Worm (Caenorhabditis elegans): ENCODE data around the gene C13F10.6.

DNA sequence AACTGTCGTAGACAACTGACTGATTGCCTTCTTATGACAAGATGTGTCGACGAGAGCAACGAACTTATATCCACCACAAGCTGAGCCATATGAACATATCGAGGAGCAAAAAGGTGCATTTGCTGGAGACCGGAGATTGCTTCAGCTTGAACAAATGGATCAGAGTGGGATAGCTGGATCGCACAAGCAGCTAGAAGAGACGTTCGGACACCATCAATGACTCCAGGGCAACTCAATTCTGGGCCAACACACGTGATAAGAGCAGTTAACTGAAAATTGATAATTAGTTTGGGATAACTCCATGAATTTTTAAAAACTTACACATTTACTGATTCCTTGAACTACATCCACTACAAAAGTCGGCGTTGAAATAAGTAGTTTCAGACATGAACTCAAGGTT, 11.8 kb downstream of the C13F10.6 start:
- TF ChIP-seq hmg-11 (tag; optimal IDR thresholded peaks at IDR 0.05) (no peak), ama-1 (optimal IDR thresholded peaks at IDR 0.05) (no peak), nhr-11 (tag; optimal IDR thresholded peaks at IDR 0.05) (no peak)
